Fruit fly (Drosophila melanogaster) whole organism, embryonic: ENCODE data around the gene mib2.

Experiments used
- ATbp ChIP-seq: fragments of 200-800 bp; sonication (Bioruptor generic); optimal IDR thresholded peaks from 2 replicates; lab custom pipeline; 2017; ENCODE audit warnings: missing biosample characterization, mild to moderate bottlenecking, missing genetic modification characterization, missing genetic modification reagents
- CG10267 ChIP-seq: fragments of 200-800 bp; sonication (Bioruptor generic); optimal IDR thresholded peaks from 2 replicates; lab custom pipeline; 2018; ENCODE audit warnings: missing biosample characterization, mild to moderate bottlenecking, missing genetic modification characterization, moderate library complexity
- CG12236 ChIP-seq: fragments of 200-800 bp; sonication (Bioruptor generic); optimal IDR thresholded peaks from 2 replicates; lab custom pipeline; 2016; ENCODE audit warnings: missing biosample characterization, missing genetic modification characterization
- CG12769 ChIP-seq: fragments of 200-800 bp; sonication (Bioruptor generic); optimal IDR thresholded peaks from 2 replicates; lab custom pipeline; 2019; ENCODE audit warnings: missing biosample characterization, mild to moderate bottlenecking, missing genetic modification characterization, moderate library complexity
- CG12942 ChIP-seq: fragments of 200-800 bp; sonication (Bioruptor generic); optimal IDR thresholded peaks from 3 replicates; lab custom pipeline; 2016; ENCODE audit warnings: missing biosample characterization, missing genetic modification characterization
- CG16813 ChIP-seq: fragments of 200-800 bp; sonication (Bioruptor generic); IDR thresholded peaks from 3 replicates; pipeline ENCODE4 v1.3.6; 2022; ENCODE audit warnings: missing biosample characterization, missing genetic modification characterization; ENCODE audit not compliant: partially characterized antibody
- CG17328 ChIP-seq: fragments of 200-800 bp; sonication (Bioruptor generic); IDR thresholded peaks from 2 replicates; pipeline ENCODE4 v1.3.6; 2022; ENCODE audit warnings: missing biosample characterization, missing genetic modification characterization
- CG17802 ChIP-seq: fragments of 200-800 bp; sonication (Bioruptor generic); optimal IDR thresholded peaks from 2 replicates; lab custom pipeline; 2018; ENCODE audit warnings: missing biosample characterization, mild to moderate bottlenecking, missing genetic modification characterization, moderate library complexity
- CG2120 ChIP-seq: fragments of 200-800 bp; sonication (Bioruptor generic); optimal IDR thresholded peaks from 3 replicates; lab custom pipeline; 2016; ENCODE audit warnings: missing biosample characterization, missing genetic modification characterization
- CG3407 ChIP-seq: fragments of 200-800 bp; sonication (Bioruptor generic); optimal IDR thresholded peaks from 2 replicates; lab custom pipeline; 2018; ENCODE audit warnings: missing biosample characterization, mild to moderate bottlenecking, missing genetic modification characterization
- CG4730 ChIP-seq: fragments of 200-800 bp; sonication (Bioruptor generic); IDR thresholded peaks from 2 replicates; pipeline ENCODE4 v1.3.6; 2022; ENCODE audit warnings: missing biosample characterization, missing genetic modification characterization
- CG4820 ChIP-seq: fragments of 200-800 bp; sonication (Bioruptor generic); optimal IDR thresholded peaks from 3 replicates; lab custom pipeline; 2016; ENCODE audit warnings: missing biosample characterization, missing genetic modification characterization
- CG8281 ChIP-seq: fragments of 200-800 bp; sonication (Bioruptor generic); optimal IDR thresholded peaks from 2 replicates; lab custom pipeline; 2018; ENCODE audit warnings: missing biosample characterization, mild to moderate bottlenecking, missing genetic modification characterization, moderate library complexity
- CG8359 ChIP-seq: fragments of 200-800 bp; sonication (Bioruptor generic); optimal IDR thresholded peaks from 2 replicates; lab custom pipeline; 2017; ENCODE audit warnings: missing biosample characterization, mild to moderate bottlenecking, missing genetic modification characterization, borderline replicate concordance
- D19A ChIP-seq: fragments of 200-800 bp; optimal IDR thresholded peaks from 3 replicates; lab custom pipeline; 2019; ENCODE audit warnings: missing biosample characterization, mild to moderate bottlenecking, missing genetic modification characterization, moderate library complexity
- E2f1 ChIP-seq: fragments of 200-800 bp; sonication (Bioruptor generic); IDR thresholded peaks from 2 replicates; pipeline ENCODE4 v1.3.6; 2022; ENCODE audit warnings: missing biosample characterization, missing genetic modification characterization
- E2f2 ChIP-seq: fragments of 200-800 bp; sonication (Bioruptor generic); IDR thresholded peaks from 2 replicates; pipeline ENCODE4 v1.3.6; 2022; ENCODE audit warnings: missing biosample characterization, missing genetic modification characterization
- Elba2 ChIP-seq: fragments of 200-800 bp; sonication (Bioruptor generic); optimal IDR thresholded peaks from 3 replicates; lab custom pipeline; 2016; ENCODE audit warnings: missing biosample characterization, missing genetic modification characterization
- Hey ChIP-seq: fragments of 200-800 bp; sonication (Bioruptor generic); optimal IDR thresholded peaks from 3 replicates; lab custom pipeline; 2018; ENCODE audit warnings: missing biosample characterization, mild to moderate bottlenecking, missing genetic modification characterization
- Hr51 ChIP-seq, 2 experiments: fragments of 200-800 bp; sonication (Bioruptor generic); optimal IDR thresholded peaks; 2 replicates in 1 of 2; 3 replicates in 1 of 2; lab custom pipeline; 2016 to 2018; ENCODE audit warnings: missing biosample characterization in 2 of 2, missing genetic modification characterization in 2 of 2, mild to moderate bottlenecking in 1 of 2, moderate library complexity in 1 of 2
- Lpt ChIP-seq: fragments of >200 bp; optimal IDR thresholded peaks from 2 replicates; lab custom pipeline; 2018; ENCODE audit warnings: missing biosample characterization, missing genetic modification characterization
- MBD-R2 ChIP-seq: fragments of 200-800 bp; sonication (Bioruptor generic); IDR thresholded peaks from 2 replicates; pipeline ENCODE4 v1.3.6; 2022; ENCODE audit warnings: missing biosample characterization, missing genetic modification characterization
- Max ChIP-seq: fragments of 200-800 bp; sonication (Bioruptor generic); optimal IDR thresholded peaks from 2 replicates; lab custom pipeline; 2016; ENCODE audit warnings: missing biosample characterization, mild to moderate bottlenecking, missing genetic modification characterization
- NC2β ChIP-seq: fragments of 200-800 bp; sonication (Bioruptor generic); optimal IDR thresholded peaks from 2 replicates; lab custom pipeline; 2016; ENCODE audit warnings: missing biosample characterization, missing genetic modification characterization
- Ptx1 ChIP-seq: fragments of 200-800 bp; sonication (Bioruptor generic); IDR thresholded peaks from 2 replicates; pipeline ENCODE4 v1.3.6; 2022; ENCODE audit warnings: missing biosample characterization, missing genetic modification characterization
- Side ChIP-seq: fragments of 200-800 bp; sonication (Bioruptor generic); optimal IDR thresholded peaks from 2 replicates; lab custom pipeline; 2016; ENCODE audit warnings: missing biosample characterization, missing genetic modification characterization
- ac ChIP-seq: fragments of 200-800 bp; sonication (Bioruptor generic); optimal IDR thresholded peaks from 3 replicates; lab custom pipeline; 2017; ENCODE audit warnings: missing biosample characterization, mild to moderate bottlenecking, missing genetic modification characterization
- ato ChIP-seq: fragments of 200-800 bp; sonication (Bioruptor generic); IDR thresholded peaks from 2 replicates; pipeline ENCODE4 v1.3.6; 2022; ENCODE audit warnings: missing biosample characterization, missing genetic modification characterization; ENCODE audit not compliant: partially characterized antibody
- bcd ChIP-seq: fragments of 200-800 bp; sonication (Bioruptor generic); optimal IDR thresholded peaks from 2 replicates; lab custom pipeline; 2017; ENCODE audit warnings: missing biosample characterization, mild to moderate bottlenecking, missing genetic modification characterization
- danr ChIP-seq: fragments of 200-800 bp; sonication (Bioruptor generic); IDR thresholded peaks from 2 replicates; pipeline ENCODE4 v1.3.6; 2022; ENCODE audit warnings: missing biosample characterization, missing genetic modification characterization
- en ChIP-seq: fragments of 200-800 bp; sonication (Bioruptor generic); optimal IDR thresholded peaks from 2 replicates; lab custom pipeline; 2016; ENCODE audit warnings: missing biosample characterization, missing genetic modification characterization
- exex ChIP-seq: fragments of 200-800 bp; sonication (Bioruptor generic); optimal IDR thresholded peaks from 4 replicates; lab custom pipeline; 2018; ENCODE audit warnings: missing biosample characterization, mild to moderate bottlenecking, missing genetic modification characterization, moderate library complexity
- eyg ChIP-seq: fragments of 200-800 bp; sonication (Bioruptor generic); optimal IDR thresholded peaks from 3 replicates; lab custom pipeline; 2016; ENCODE audit warnings: missing biosample characterization, missing genetic modification characterization
- ftz-f1 ChIP-seq: fragments of 200-800 bp; sonication (Bioruptor generic); optimal IDR thresholded peaks from 2 replicates; lab custom pipeline; 2016; ENCODE audit warnings: missing biosample characterization, missing genetic modification characterization
- grn ChIP-seq: fragments of 200-800 bp; sonication (Bioruptor generic); optimal IDR thresholded peaks from 3 replicates; lab custom pipeline; 2017; ENCODE audit warnings: missing biosample characterization, missing genetic modification characterization
- h ChIP-seq: fragments of >200 bp; optimal IDR thresholded peaks from 2 replicates; lab custom pipeline; 2017
- ind ChIP-seq: fragments of 200-800 bp; sonication (Bioruptor generic); optimal IDR thresholded peaks from 3 replicates; lab custom pipeline; 2016; ENCODE audit warnings: missing biosample characterization, missing genetic modification characterization
- kni ChIP-seq: fragments of 200-800 bp; sonication (Bioruptor generic); optimal IDR thresholded peaks from 3 replicates; lab custom pipeline; 2017; ENCODE audit warnings: mild to moderate bottlenecking, missing biosample characterization, missing genetic modification reagents, missing genetic modification characterization
- lilli ChIP-seq: fragments of 200-800 bp; sonication (Bioruptor generic); optimal IDR thresholded peaks from 3 replicates; lab custom pipeline; 2016; ENCODE audit warnings: missing biosample characterization, missing genetic modification characterization
- maf-S ChIP-seq: fragments of 200-800 bp; sonication (Bioruptor generic); optimal IDR thresholded peaks from 2 replicates; lab custom pipeline; 2016; ENCODE audit warnings: missing biosample characterization, missing genetic modification characterization
- pan ChIP-seq, 4 experiments: fragments of >200 bp in 3 of 4; fragments of 200-800 bp in 1 of 4; sonication (Bioruptor generic) in 1 of 4; optimal IDR thresholded peaks in 3 of 4; IDR thresholded peaks in 1 of 4; 2 replicates each; pipeline versions ENCODE4 v1.3.6 to Lab custom; 2017 to 2022; ENCODE audit warnings: missing biosample characterization in 2 of 4, missing genetic modification characterization in 2 of 4, mixed read lengths in 1 of 4
- rib ChIP-seq: fragments of 200-800 bp; sonication (Bioruptor generic); IDR thresholded peaks from 2 replicates; pipeline ENCODE4 v1.3.6; 2022; ENCODE audit warnings: missing biosample characterization, missing genetic modification characterization
- sob ChIP-seq: fragments of 200-800 bp; sonication (Bioruptor generic); IDR thresholded peaks from 2 replicates; pipeline ENCODE4 v1.3.6; 2022; ENCODE audit warnings: missing biosample characterization, missing genetic modification characterization
- sr ChIP-seq: fragments of 200-800 bp; sonication (Bioruptor generic); IDR thresholded peaks from 3 replicates; pipeline ENCODE4 v1.3.6; 2022; ENCODE audit warnings: missing biosample characterization, missing genetic modification characterization
- ttk ChIP-seq: fragments of 200-800 bp; sonication (Bioruptor generic); IDR thresholded peaks from 2 replicates; pipeline ENCODE4 v2.1.2; 2022; ENCODE audit warnings: missing biosample characterization, missing genetic modification characterization
- usp ChIP-seq: fragments of >200 bp; optimal IDR thresholded peaks from 2 replicates; lab custom pipeline; 2017; ENCODE audit warnings: missing biosample characterization, missing genetic modification characterization
- vfl ChIP-seq: fragments of 200-800 bp; sonication (Bioruptor generic); optimal IDR thresholded peaks from 2 replicates; lab custom pipeline; 2016; ENCODE audit warnings: missing biosample characterization, missing genetic modification characterization
- zen ChIP-seq: fragments of 200-800 bp; sonication (Bioruptor generic); optimal IDR thresholded peaks from 3 replicates; lab custom pipeline; 2018; ENCODE audit warnings: missing biosample characterization, mild to moderate bottlenecking, missing genetic modification characterization, moderate library complexity
- zen2 ChIP-seq: fragments of 200-800 bp; sonication (Bioruptor generic); IDR thresholded peaks from 3 replicates; pipeline ENCODE4 v1.3.6; 2022; ENCODE audit warnings: missing biosample characterization, missing genetic modification characterization; ENCODE audit not compliant: partially characterized antibody

Gene mib2

DNA sequence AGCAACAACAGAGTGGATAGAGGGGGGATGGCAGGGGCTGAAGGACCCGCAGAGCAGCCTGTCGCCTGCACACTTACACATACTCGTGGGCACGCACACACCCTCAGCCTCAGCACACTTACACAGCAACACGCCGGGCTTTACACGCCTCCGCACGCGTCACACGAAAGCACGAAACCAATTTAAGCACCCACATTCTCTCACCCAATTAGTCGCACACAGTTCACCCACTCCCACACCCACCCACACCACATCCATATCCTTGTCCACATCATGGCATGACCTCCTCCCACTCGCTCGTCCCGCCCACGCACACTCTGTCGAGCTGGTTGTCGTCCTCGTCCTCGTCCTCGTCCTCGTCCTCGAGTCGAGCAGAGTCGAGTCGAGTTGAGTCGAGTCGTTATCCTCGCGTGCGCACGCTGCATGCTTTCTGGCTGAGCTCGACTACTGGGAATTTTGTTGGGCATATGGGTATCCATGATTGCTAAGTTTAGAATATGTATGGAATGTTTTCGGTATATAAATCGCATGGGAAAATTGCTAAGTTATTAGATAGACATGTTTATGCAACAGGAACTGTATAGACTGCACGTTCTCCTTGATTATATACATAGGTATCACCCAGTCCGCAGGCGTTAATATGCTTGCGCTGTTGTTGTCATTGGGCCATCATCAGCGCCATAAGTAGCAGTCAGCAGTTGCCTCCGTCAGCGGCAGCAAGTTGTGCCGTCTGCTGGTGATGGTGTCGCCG, 22.2 kb upstream of the mib2 start (continued):
- peak; percentile 25 for TF ChIP-seq CG12236 (GFP tag; lab: Kevin White, UChicago)
- no peak for TF ChIP-seq ftz-f1
- peak; percentile 69 for TF ChIP-seq D19A (tag; lab: Kevin White, UChicago)
- no peak for TF ChIP-seq pan (optimal IDR thresholded peaks at IDR 0.05; lab: Kevin White, UChicago)
- peak in 1 of 2 experiments; percentile 89 for TF ChIP-seq pan (GFP tag; optimal IDR thresholded peaks at IDR 0.05 in 1 of 2, IDR thresholded peaks at IDR 0.05 in 1 of 2)
- no peak for TF ChIP-seq kni (GFP tag; lab: Kevin White, UChicago)
- TF ChIP-seq CG8281: peak; percentile 44
- TF ChIP-seq CG17802 (tag; lab: Kevin White, UChicago): peak; percentile 27
- TF ChIP-seq lilli (GFP tag; lab: Kevin White, UChicago): peak; percentile 90
- TF ChIP-seq CG8359 (GFP tag; lab: Kevin White, UChicago): no peak
- TF ChIP-seq grn (GFP tag; lab: Kevin White, UChicago): peak; percentile 7
- no peak for TF ChIP-seq usp
- TF ChIP-seq ttk (GFP tag; lab: Robert Waterston, UW): peak; percentile 86
- peak; percentile 53 for TF ChIP-seq exex (tag; lab: Kevin White, UChicago)
- TF ChIP-seq CG16813: no peak
- TF ChIP-seq CG10267: peak; percentile 58
- peak; percentile 55 for TF ChIP-seq Max (GFP tag; lab: Kevin White, UChicago)
- peak; percentile 5 for TF ChIP-seq zen (tag; lab: Kevin White, UChicago)
- TF ChIP-seq sob: peak; percentile 91
- peak; percentile 83 for TF ChIP-seq maf-S (GFP tag; lab: Kevin White, UChicago)
- peak; percentile 91 for TF ChIP-seq Ptx1
- TF ChIP-seq CG17328 (GFP tag; lab: Robert Waterston, UW): peak; percentile 75
- TF ChIP-seq ato (GFP tag; lab: Robert Waterston, UW): no peak
- peak; percentile 82 for TF ChIP-seq ind
- no peak for TF ChIP-seq sr (GFP tag; lab: Robert Waterston, UW)
- peak; percentile 73 for TF ChIP-seq CG12942 (GFP tag; lab: Kevin White, UChicago)
- no peak for TF ChIP-seq en (GFP tag; lab: Kevin White, UChicago)
- peak; percentile 100 for TF ChIP-seq Hey (tag; lab: Kevin White, UChicago)
- peak; percentile 95 for TF ChIP-seq CG12769 (tag; lab: Kevin White, UChicago)
- no peak for TF ChIP-seq Elba2 (GFP tag; lab: Kevin White, UChicago)
- peak; percentile 94 for TF ChIP-seq CG2120 (GFP tag; lab: Kevin White, UChicago)
- no peak for TF ChIP-seq Lpt (GFP tag; lab: Kevin White, UChicago)
- TF ChIP-seq rib (GFP tag; lab: Robert Waterston, UW): no peak
- no peak for TF ChIP-seq ac (GFP tag; lab: Kevin White, UChicago)
- TF ChIP-seq NC2β (GFP tag; lab: Kevin White, UChicago): peak; percentile 56
- no peak for TF ChIP-seq h (lab: Kevin White, UChicago)
- peak; percentile 41; the same call in 1 of the 2 replicates for TF ChIP-seq MBD-R2 (GFP tag; lab: Robert Waterston, UW)
- TF ChIP-seq eyg: peak; percentile 56
- TF ChIP-seq Side: peak; percentile 80
- peak; percentile 84 for TF ChIP-seq bcd (GFP tag; lab: Kevin White, UChicago)
- peak; percentile 86 for TF ChIP-seq E2f1 (GFP tag; lab: Robert Waterston, UW)
- TF ChIP-seq CG3407: peak; percentile 43
- peak; percentile 64 for TF ChIP-seq vfl (GFP tag; lab: Kevin White, UChicago)
- TF ChIP-seq CG4730 (GFP tag; lab: Robert Waterston, UW): peak; percentile 81
- TF ChIP-seq ATbp (GFP tag; lab: Kevin White, UChicago): peak; percentile 78
- TF ChIP-seq danr: peak; percentile 71
- peak; percentile 55 for TF ChIP-seq E2f2 (GFP tag; lab: Robert Waterston, UW)
- TF ChIP-seq Hr51 (GFP tag; optimal IDR thresholded peaks at IDR 0.05; lab: Kevin White, UChicago): peak; percentile 81 to 85
- peak; percentile 68 for TF ChIP-seq CG4820 (GFP tag; lab: Kevin White, UChicago)
- TF ChIP-seq zen2: 0 out of 3 replicates have a peak, but pooled peaks have one; percentile 23
